Fruit fly (Drosophila melanogaster) S2 (cell line): ENCODE data around the gene CG11638.

ENCODE experiments used
- CG8478 ChIP-seq: fragments of >200 bp; optimal IDR thresholded peaks from 2 replicates; lab custom pipeline; 2018
- CTCF ChIP-seq, 2 experiments: fragments of >200 bp; optimal IDR thresholded peaks; 2 replicates each; lab custom pipeline; 2018

DNA sequence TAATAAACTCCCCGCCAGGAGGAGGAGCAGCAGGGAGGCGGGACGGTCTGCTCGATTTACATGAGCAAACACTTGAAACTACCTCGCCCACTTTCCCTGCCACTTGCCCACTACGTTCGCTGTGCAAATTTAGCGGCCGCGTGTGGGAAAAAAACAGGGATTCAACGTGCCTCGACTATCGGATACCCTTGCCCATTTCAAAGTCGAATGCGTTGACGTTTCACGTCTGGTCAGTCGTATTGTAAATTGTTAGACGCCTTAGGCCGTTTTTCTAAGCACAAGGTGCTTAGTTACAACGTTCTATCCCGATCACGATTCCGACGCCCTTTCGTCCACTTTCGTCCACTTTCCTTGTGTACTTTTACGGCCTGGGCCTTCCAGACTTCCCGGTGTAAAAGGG lies 21.2 kb upstream of the CG11638 start:
- TF ChIP-seq CTCF (optimal IDR thresholded peaks at IDR 0.05; lab: Kevin White, UChicago) (no peak), CG8478 (lab: Kevin White, UChicago) (no peak)
